Worm (Caenorhabditis elegans) whole organism, L1 larva: ENCODE measurements around the gene ZK354.8.

Experiments
- elt-3 ChIP-seq, 6 experiments: fragments of 150-350 bp in 1 of 6; sonication (generic microtip); optimal IDR thresholded peaks; 2 replicates each; lab custom pipeline; 2017 to 2018; ENCODE audit warnings: missing biosample characterization in 6 of 6, missing genetic modification characterization in 6 of 6, inconsistent platforms in 1 of 6
- pax-3 ChIP-seq: fragments of 200-800 bp; sonication (Bioruptor generic); optimal IDR thresholded peaks from 2 replicates; lab custom pipeline; 2018; ENCODE audit warnings: mild to moderate bottlenecking, missing genetic modification characterization, moderate library complexity, missing compliant biosample characterization

- no peak for TF ChIP-seq pax-3 (tag; lab: Kevin White, UChicago)
- no peak for TF ChIP-seq elt-3 (tag; optimal IDR thresholded peaks at IDR 0.05; lab: Kevin White, UChicago)
These were observed 47.4 kb upstream of the ZK354.8 start, which contains the start of gene Y4C6B.7 for ce11 chrIV:5353364-5353763.
